Worm (Caenorhabditis elegans) whole organism, early embryonic: Measurements from ENCODE around the gene hars-1.

Source experiments
- B0310.2 ChIP-seq: sonication (generic microtip); optimal IDR thresholded peaks from 2 replicates; lab custom pipeline; 2016; ENCODE audit warnings: mild to moderate bottlenecking, missing genetic modification characterization, missing compliant biosample characterization
- F13C5.2 ChIP-seq: sonication (generic microtip); optimal IDR thresholded peaks from 2 replicates; lab custom pipeline; 2017; ENCODE audit warnings: mild to moderate bottlenecking, missing genetic modification characterization, inconsistent platforms, missing compliant biosample characterization
- aly-1 ChIP-seq: sonication (generic microtip); optimal IDR thresholded peaks from 2 replicates; lab custom pipeline; 2016; ENCODE audit warnings: missing genetic modification characterization, missing compliant biosample characterization
- ama-1 ChIP-seq: fragments of 150-350 bp; optimal IDR thresholded peaks from 2 replicates; lab custom pipeline; 2014
- ceh-13 ChIP-seq: fragments of 200-800 bp; sonication (Bioruptor generic); optimal IDR thresholded peaks from 2 replicates; lab custom pipeline; 2018; ENCODE audit warnings: mild to moderate bottlenecking, missing genetic modification characterization, missing compliant biosample characterization
- ceh-36 ChIP-seq: sonication (generic microtip); optimal IDR thresholded peaks from 2 replicates; lab custom pipeline; 2016; ENCODE audit warnings: missing genetic modification characterization, inconsistent platforms, missing compliant biosample characterization
- ets-7 ChIP-seq: sonication (generic microtip); optimal IDR thresholded peaks from 2 replicates; lab custom pipeline; 2016; ENCODE audit warnings: missing genotype, missing genetic modification characterization, missing compliant biosample characterization
- flt-1 ChIP-seq: fragments of 200-800 bp; sonication (Bioruptor generic); IDR thresholded peaks from 2 replicates; pipeline ENCODE4 v1.3.6; 2022; ENCODE audit warnings: missing genetic modification characterization, missing compliant biosample characterization
- hmbx-1 ChIP-seq: sonication (generic microtip); optimal IDR thresholded peaks from 2 replicates; lab custom pipeline; 2016; ENCODE audit warnings: mild to moderate bottlenecking, missing genetic modification characterization, missing compliant biosample characterization
- hmg-4 ChIP-seq: fragments of 200-800 bp; sonication (Bioruptor generic); optimal IDR thresholded peaks from 2 replicates; lab custom pipeline; 2018; ENCODE audit warnings: mild to moderate bottlenecking, missing genetic modification characterization, missing compliant biosample characterization
- hnd-1 ChIP-seq: sonication (generic microtip); optimal IDR thresholded peaks from 2 replicates; lab custom pipeline; 2016; ENCODE audit warnings: missing genetic modification characterization, missing compliant biosample characterization
- pes-1 ChIP-seq: fragments of 200-800 bp; sonication (Bioruptor generic); IDR thresholded peaks from 2 replicates; pipeline ENCODE4 v1.3.6; 2022; ENCODE audit warnings: missing genetic modification reagents, missing genetic modification characterization, missing compliant biosample characterization
- scrt-1 ChIP-seq: fragments of 200-800 bp; sonication (Bioruptor generic); IDR thresholded peaks from 2 replicates; pipeline ENCODE4 v1.3.6; 2022; ENCODE audit warnings: missing genetic modification characterization, missing compliant biosample characterization
- sea-1 ChIP-seq: fragments of 200-800 bp; sonication (Bioruptor generic); conservative IDR thresholded peaks from 2 replicates; pipeline ENCODE4 v1.3.6; 2022; ENCODE audit warnings: missing genetic modification characterization, missing compliant biosample characterization
- tbx-11 ChIP-seq: fragments of 200-800 bp; sonication (Bioruptor generic); IDR thresholded peaks from 2 replicates; pipeline ENCODE4 v1.3.6; 2022; ENCODE audit warnings: missing genetic modification characterization, missing compliant biosample characterization
- tbx-37 ChIP-seq: fragments of 200-800 bp; sonication (Bioruptor generic); conservative IDR thresholded peaks from 2 replicates; pipeline ENCODE4 v1.3.6; 2022; ENCODE audit warnings: missing genetic modification reagents, missing genetic modification characterization, missing compliant biosample characterization
- tra-4 ChIP-seq: sonication (generic microtip); optimal IDR thresholded peaks from 2 replicates; lab custom pipeline; 2017; ENCODE audit warnings: missing genetic modification characterization, missing compliant biosample characterization

The hars-1 gene

ce11 chrIV:10880264-10880663 lies 21.5 kb downstream of the hars-1 start, which contains the start of gene fipr-15:
Gene fipr-15, plus strand, starts transcription at chrIV:10880564.
- TF ChIP-seq ets-7 (tag; lab: Kevin White, UChicago), result no peak
- no peak for TF ChIP-seq hnd-1 (tag; lab: Kevin White, UChicago)
- TF ChIP-seq tbx-11, result no peak
- no peak for TF ChIP-seq F13C5.2 (tag; lab: Kevin White, UChicago)
- no peak for TF ChIP-seq tbx-37 (GFP tag; lab: Robert Waterston, UW)
- TF ChIP-seq scrt-1 (GFP tag; lab: Robert Waterston, UW), result no peak
- TF ChIP-seq pes-1 (GFP tag; lab: Robert Waterston, UW), result no peak
- TF ChIP-seq tra-4 (tag; lab: Kevin White, UChicago), result no peak
- no peak for TF ChIP-seq B0310.2
- TF ChIP-seq ceh-13 (GFP tag; lab: Kevin White, UChicago), result no peak
- no peak for TF ChIP-seq aly-1 (tag; lab: Kevin White, UChicago)

ce11 chrIV:10881230-10881629 lies 22.5 kb downstream of the hars-1 start, which contains the start of gene F13E9.13:
Gene F13E9.13, plus strand, starts transcription at chrIV:10881546.
- TF ChIP-seq B0310.2 (no peak), F13C5.2 (tag; lab: Kevin White, UChicago) (no peak), hnd-1 (tag; lab: Kevin White, UChicago) (no peak), sea-1 (GFP tag; lab: Robert Waterston, UW) (no peak), flt-1 (GFP tag; lab: Robert Waterston, UW) (no peak), ama-1 (no peak), pes-1 (GFP tag; lab: Robert Waterston, UW) (no peak), scrt-1 (GFP tag; lab: Robert Waterston, UW) (no peak), ets-7 (tag; lab: Kevin White, UChicago) (no peak)

DNA sequence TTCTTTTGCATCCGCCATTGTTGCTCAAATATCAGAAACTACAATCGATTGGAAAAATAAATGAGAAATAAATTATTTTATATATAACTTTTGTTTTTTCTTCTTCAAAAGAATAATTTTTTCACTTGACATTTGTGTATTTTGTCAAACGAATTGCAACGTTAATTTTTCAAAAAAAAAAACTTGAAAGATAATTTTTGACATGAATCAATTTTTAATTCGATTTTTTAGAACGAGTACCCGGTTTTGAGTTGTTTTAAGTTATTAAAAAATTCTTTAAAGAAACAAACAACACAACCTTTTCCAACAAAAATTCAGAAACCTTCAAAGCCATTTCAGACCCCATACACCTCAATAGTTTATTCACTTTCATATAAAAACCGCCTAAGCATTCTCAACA lies 25.5 kb downstream of the hars-1 start, which contains the start of gene F13E9.5:
TSS of gene F13E9.5 (minus strand) at position 101 of the 400 bp plus-strand sequence.
- no peak for TF ChIP-seq F13C5.2 (tag; lab: Kevin White, UChicago)
- TF ChIP-seq ama-1, result no peak
- no peak for TF ChIP-seq B0310.2
- TF ChIP-seq hmbx-1 (tag; lab: Kevin White, UChicago), result no peak
- no peak for TF ChIP-seq tra-4 (tag; lab: Kevin White, UChicago)
- no peak for TF ChIP-seq tbx-11
- no peak for TF ChIP-seq scrt-1 (GFP tag; lab: Robert Waterston, UW)
- TF ChIP-seq sea-1 (GFP tag; lab: Robert Waterston, UW), result no peak
- TF ChIP-seq ceh-36, result no peak
- TF ChIP-seq pes-1 (GFP tag; lab: Robert Waterston, UW), result no peak
- TF ChIP-seq hmg-4 (GFP tag; lab: Kevin White, UChicago), result no peak
- TF ChIP-seq aly-1 (tag; lab: Kevin White, UChicago), result no peak
- no peak for TF ChIP-seq hnd-1 (tag; lab: Kevin White, UChicago)
- TF ChIP-seq tbx-37 (GFP tag; lab: Robert Waterston, UW), result no peak

DNA sequence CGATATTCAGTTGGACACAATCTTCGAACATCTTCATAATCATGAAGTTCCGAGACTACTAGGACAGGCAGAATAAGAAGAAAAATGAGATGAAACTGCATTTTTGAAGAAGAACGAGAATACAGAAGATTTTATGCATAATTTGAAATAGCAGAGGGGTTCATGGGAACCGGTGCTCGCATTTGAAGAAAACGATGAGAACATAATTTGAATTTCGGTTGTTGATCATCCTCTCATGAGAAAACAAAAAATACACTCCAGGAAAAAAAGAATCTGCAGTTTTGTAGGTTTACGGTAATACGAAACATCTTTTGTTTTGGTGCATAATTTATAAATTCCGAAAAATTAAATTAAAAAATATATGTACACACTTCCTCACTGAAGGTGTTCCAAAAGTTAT lies 27.2 kb downstream of the hars-1 start, which contains the start of gene srlf-11:
TSS of gene srlf-11 (minus strand) at position 101 of the 400 bp plus-strand sequence.
- no peak for TF ChIP-seq ceh-36
- TF ChIP-seq hmbx-1 (tag; lab: Kevin White, UChicago), result no peak

DNA sequence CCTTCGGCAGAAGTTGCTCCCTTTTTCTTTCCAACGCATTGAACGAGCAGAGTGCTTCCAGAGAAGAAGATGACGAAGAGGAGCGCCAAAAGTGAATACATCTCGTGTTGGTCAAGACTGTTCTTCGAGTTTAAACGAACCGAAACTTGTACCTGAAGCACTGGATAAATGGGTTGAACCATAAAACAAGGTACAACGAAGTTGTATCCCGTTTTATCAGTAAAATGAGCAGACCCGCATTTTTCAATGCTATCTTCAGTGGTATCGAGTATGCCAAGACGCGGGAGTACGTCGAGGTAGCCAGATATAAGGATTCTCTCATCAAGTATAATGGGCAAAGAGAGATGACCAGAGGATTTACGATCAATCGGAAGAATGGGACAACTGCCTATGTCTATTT lies 28.5 kb downstream of the hars-1 start, which contains the start of gene F13E9.16:
TSS of gene F13E9.16 (minus strand) at position 101 of the 400 bp plus-strand sequence.
- TF ChIP-seq sea-1 (GFP tag; lab: Robert Waterston, UW) (no peak), scrt-1 (GFP tag; lab: Robert Waterston, UW) (no peak)

- no peak for TF ChIP-seq sea-1 (GFP tag; lab: Robert Waterston, UW)
- no peak for TF ChIP-seq scrt-1 (GFP tag; lab: Robert Waterston, UW)
Measured at ce11 chrIV:10889820-10890462, 31.2 kb downstream of the hars-1 start, which contains the start of gene F13E9.15. Gene F13E9.15, minus strand, starts transcription at chrIV:10889870.

DNA sequence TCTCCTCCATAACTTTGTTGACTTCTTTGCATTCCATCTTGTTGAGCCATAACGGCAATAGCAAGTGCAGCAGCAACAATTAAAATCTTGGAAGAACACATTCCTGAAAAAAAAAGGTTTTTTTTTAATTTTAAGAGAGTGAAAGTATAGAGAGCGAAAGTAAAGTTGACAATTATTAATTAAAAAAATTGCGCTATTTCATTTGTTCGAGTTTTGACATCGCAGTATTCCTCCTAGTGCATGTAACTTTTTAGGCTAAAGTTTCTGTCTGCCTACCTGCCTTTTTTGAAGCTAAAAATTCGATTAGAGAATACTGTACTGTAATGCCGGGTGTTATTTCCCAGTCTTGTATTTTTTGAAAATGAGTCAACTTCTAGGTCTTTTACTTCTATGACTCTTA lies 33.2 kb downstream of the hars-1 start, which contains the start of gene srlf-12:
TSS of gene srlf-12 (minus strand) at position 101 of the 400 bp plus-strand sequence.
- no peak for TF ChIP-seq tbx-37 (GFP tag; lab: Robert Waterston, UW)
- no peak for TF ChIP-seq B0310.2
- TF ChIP-seq hmg-4 (GFP tag; lab: Kevin White, UChicago), result no peak
- no peak for TF ChIP-seq hnd-1 (tag; lab: Kevin White, UChicago)
- no peak for TF ChIP-seq ama-1

ce11 chrIV:10894255-10894654 lies 35.5 kb downstream of the hars-1 start, which contains the start of gene srlf-14:
Gene srlf-14, minus strand, starts transcription at chrIV:10894355.
- no peak for TF ChIP-seq F13C5.2 (tag; lab: Kevin White, UChicago)
- TF ChIP-seq sea-1 (GFP tag; lab: Robert Waterston, UW), result no peak
- TF ChIP-seq B0310.2, result no peak
- no peak for TF ChIP-seq hmbx-1 (tag; lab: Kevin White, UChicago)
- TF ChIP-seq ceh-13 (GFP tag; lab: Kevin White, UChicago), result no peak
- TF ChIP-seq hnd-1 (tag; lab: Kevin White, UChicago), result no peak
- TF ChIP-seq hmg-4 (GFP tag; lab: Kevin White, UChicago), result no peak
- TF ChIP-seq pes-1 (GFP tag; lab: Robert Waterston, UW), result no peak
- TF ChIP-seq flt-1 (GFP tag; lab: Robert Waterston, UW), result no peak
- TF ChIP-seq tbx-37 (GFP tag; lab: Robert Waterston, UW), result no peak
- TF ChIP-seq ets-7 (tag; lab: Kevin White, UChicago), result no peak
- no peak for TF ChIP-seq ama-1
- no peak for TF ChIP-seq tra-4 (tag; lab: Kevin White, UChicago)
- no peak for TF ChIP-seq scrt-1 (GFP tag; lab: Robert Waterston, UW)
- TF ChIP-seq tbx-11, result no peak
- no peak for TF ChIP-seq ceh-36
- TF ChIP-seq aly-1 (tag; lab: Kevin White, UChicago), result no peak
